Fruit fly (Drosophila melanogaster) whole organism, wandering third instar larva: ENCODE data around the gene CG1463.

Experiments used
- Abd-B ChIP-seq: fragments of >200 bp; optimal IDR thresholded peaks from 2 replicates; lab custom pipeline; 2017; ENCODE audit warnings: missing biosample characterization, missing genetic modification characterization
- CG32264 ChIP-seq: fragments of 200-800 bp; sonication (Bioruptor generic); optimal IDR thresholded peaks from 2 replicates; lab custom pipeline; 2016; ENCODE audit warnings: missing biosample characterization, missing genetic modification characterization
- CG9705 ChIP-seq: fragments of 200-800 bp; sonication (Bioruptor generic); optimal IDR thresholded peaks from 2 replicates; lab custom pipeline; 2018; ENCODE audit warnings: missing biosample characterization, mild to moderate bottlenecking, missing genetic modification characterization
- CrebA ChIP-seq: fragments of 200-800 bp; sonication (Bioruptor generic); optimal IDR thresholded peaks from 2 replicates; lab custom pipeline; 2016; ENCODE audit warnings: missing biosample characterization, mild to moderate bottlenecking, missing genetic modification characterization, borderline replicate concordance
- Dfd ChIP-seq: fragments of >200 bp; optimal IDR thresholded peaks from 2 replicates; lab custom pipeline; 2017; ENCODE audit warnings: missing biosample characterization, missing genetic modification characterization
- Dif ChIP-seq: fragments of 200-275, 200-300 bp; sonication (Bioruptor generic); optimal IDR thresholded peaks from 2 replicates; lab custom pipeline; 2018; ENCODE audit warnings: missing biosample characterization, missing genetic modification characterization; ENCODE audit not compliant: partially characterized antibody
- GATAd ChIP-seq: sonication (Bioruptor generic); optimal IDR thresholded peaks from 2 replicates; lab custom pipeline; 2016; ENCODE audit warnings: missing biosample characterization, missing genetic modification characterization
- HLH106 ChIP-seq: fragments of 200-800 bp; optimal IDR thresholded peaks from 3 replicates; lab custom pipeline; 2019; ENCODE audit warnings: missing biosample characterization, mild to moderate bottlenecking, missing genetic modification characterization, moderate library complexity
- Hnf4 ChIP-seq: fragments of 200-800 bp; sonication (Bioruptor generic); optimal IDR thresholded peaks from 2 replicates; lab custom pipeline; 2016; ENCODE audit warnings: missing biosample characterization, mild to moderate bottlenecking, missing genetic modification characterization
- Jra ChIP-seq: sonication (Bioruptor generic); optimal IDR thresholded peaks from 2 replicates; lab custom pipeline; 2016; ENCODE audit warnings: missing biosample characterization, missing genetic modification characterization
- Mio ChIP-seq: sonication (Bioruptor generic); optimal IDR thresholded peaks from 2 replicates; lab custom pipeline; 2016; ENCODE audit warnings: missing biosample characterization, missing genetic modification characterization
- Myc ChIP-seq: fragments of >200 bp; optimal IDR thresholded peaks from 2 replicates; lab custom pipeline; 2017
- N ChIP-seq: fragments of >200 bp; optimal IDR thresholded peaks from 2 replicates; lab custom pipeline; 2018; ENCODE audit warnings: missing biosample characterization, missing external identifiers, missing genetic modification characterization
- OdsH ChIP-seq: fragments of 200-800 bp; sonication (Bioruptor generic); optimal IDR thresholded peaks from 2 replicates; lab custom pipeline; 2016; ENCODE audit warnings: missing biosample characterization, mild to moderate bottlenecking, missing genetic modification characterization
- Rel ChIP-seq, 2 experiments: fragments of 200-800 bp; sonication (Bioruptor generic) in 1 of 2; optimal IDR thresholded peaks; 2 replicates in 1 of 2; 3 replicates in 1 of 2; lab custom pipeline; 2016 to 2019; ENCODE audit warnings: mild to moderate bottlenecking in 2 of 2, missing biosample characterization in 2 of 2, missing genetic modification characterization in 2 of 2, moderate library complexity in 1 of 2
- Sp1 ChIP-seq: fragments of 200-800 bp; sonication (Bioruptor generic); optimal IDR thresholded peaks from 3 replicates; lab custom pipeline; 2019; ENCODE audit warnings: missing biosample characterization, mild to moderate bottlenecking, missing genetic modification characterization, moderate library complexity
- Vsx2 ChIP-seq: fragments of 200-300, 225-300 bp; sonication (Bioruptor generic); optimal IDR thresholded peaks from 2 replicates; lab custom pipeline; 2018; ENCODE audit warnings: missing biosample characterization, missing genetic modification characterization; ENCODE audit not compliant: partially characterized antibody
- br ChIP-seq: fragments of 200-800 bp; sonication (Bioruptor generic); optimal IDR thresholded peaks from 2 replicates; lab custom pipeline; 2016; ENCODE audit warnings: missing biosample characterization, missing genetic modification characterization
- brk ChIP-seq: fragments of 200-800 bp; sonication (Bioruptor generic); optimal IDR thresholded peaks from 2 replicates; lab custom pipeline; 2016; ENCODE audit warnings: missing biosample characterization, mild to moderate bottlenecking, missing genetic modification characterization
- dl ChIP-seq, 2 experiments: fragments of 175-275, 200-275 bp in 1 of 2; fragments of 200-275 bp in 1 of 2; sonication (Bioruptor generic); optimal IDR thresholded peaks; lab custom pipeline; 2018; ENCODE audit warnings: mild to moderate bottlenecking in 2 of 2, missing biosample characterization in 2 of 2, missing genetic modification characterization in 2 of 2, moderate library complexity in 2 of 2; ENCODE audit not compliant: partially characterized antibody in 2 of 2, insufficient read depth in 1 of 2
- dsf ChIP-seq: sonication (Bioruptor generic); optimal IDR thresholded peaks from 2 replicates; lab custom pipeline; 2016; ENCODE audit warnings: missing biosample characterization, missing genetic modification characterization, borderline replicate concordance
- h ChIP-seq: fragments of 200-800 bp; sonication (Bioruptor generic); optimal IDR thresholded peaks from 3 replicates; lab custom pipeline; 2016; ENCODE audit warnings: missing biosample characterization, mild to moderate bottlenecking, missing genetic modification characterization
- jim ChIP-seq: fragments of 175-275, 200-325 bp; sonication (Bioruptor generic); optimal IDR thresholded peaks from 2 replicates; lab custom pipeline; 2016; ENCODE audit warnings: missing biosample characterization, mild to moderate bottlenecking, missing genetic modification characterization
- psq ChIP-seq: fragments of 200-800 bp; sonication (Bioruptor generic); optimal IDR thresholded peaks from 3 replicates; lab custom pipeline; 2017; ENCODE audit warnings: missing biosample characterization, mild to moderate bottlenecking, missing genetic modification characterization, moderate library complexity
- rgr ChIP-seq: fragments of 200-800 bp; sonication (Bioruptor generic); optimal IDR thresholded peaks from 3 replicates; lab custom pipeline; 2016; ENCODE audit warnings: missing biosample characterization, mild to moderate bottlenecking, missing genetic modification characterization
- sage ChIP-seq: fragments of 200-800 bp; sonication (Bioruptor generic); optimal IDR thresholded peaks from 2 replicates; lab custom pipeline; 2016; ENCODE audit warnings: missing biosample characterization, mild to moderate bottlenecking, missing genetic modification characterization
- sv ChIP-seq: fragments of 200-800 bp; sonication (Bioruptor generic); optimal IDR thresholded peaks from 3 replicates; lab custom pipeline; 2016; ENCODE audit warnings: missing biosample characterization, missing genetic modification characterization
- tai ChIP-seq: sonication (Bioruptor generic); optimal IDR thresholded peaks from 2 replicates; lab custom pipeline; 2016; ENCODE audit warnings: missing biosample characterization, missing genetic modification characterization
- usp ChIP-seq: fragments of >200 bp; optimal IDR thresholded peaks from 2 replicates; lab custom pipeline; 2017; ENCODE audit warnings: missing biosample characterization, missing genetic modification characterization

The CG1463 gene

DNA sequence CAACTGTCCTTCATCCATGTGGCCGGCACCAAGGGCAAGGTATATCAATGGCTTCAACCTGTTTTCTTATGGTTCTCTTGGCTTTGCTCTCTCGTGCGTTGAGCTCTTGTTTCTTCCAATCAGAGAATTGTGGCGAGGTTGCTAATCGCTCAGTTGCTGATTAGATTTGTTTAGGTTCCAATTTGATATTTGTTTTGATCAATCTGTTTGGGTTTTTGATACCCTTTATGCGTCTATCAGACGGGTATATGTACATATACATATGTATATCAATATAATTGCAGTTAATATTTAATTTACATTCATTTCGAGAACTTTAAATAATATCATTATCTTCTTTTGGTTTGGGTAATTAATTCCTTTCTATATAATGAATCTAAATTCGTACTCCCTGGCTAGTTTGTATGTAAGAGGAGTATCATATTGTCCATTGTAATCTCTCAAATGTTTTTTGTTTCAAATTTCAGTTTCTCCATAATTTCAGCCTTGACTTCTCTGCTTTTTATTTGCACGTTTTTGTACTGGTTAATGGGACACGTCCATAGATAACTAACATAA is 1.9 kb upstream of the CG1463 start:
- TF ChIP-seq N (GFP tag; lab: Kevin White, UChicago): no peak
- TF ChIP-seq sv (GFP tag; lab: Kevin White, UChicago): no peak
- no peak for TF ChIP-seq h (GFP tag; lab: Kevin White, UChicago)
- TF ChIP-seq Myc (lab: Kevin White, UChicago): no peak
- TF ChIP-seq brk (GFP tag; lab: Kevin White, UChicago): no peak
- TF ChIP-seq Mio (GFP tag; lab: Kevin White, UChicago): no peak
- no peak for TF ChIP-seq Hnf4 (GFP tag; lab: Kevin White, UChicago)
- no peak for TF ChIP-seq dsf (GFP tag; lab: Kevin White, UChicago)
- no peak for TF ChIP-seq Dif
- TF ChIP-seq psq: no peak
- no peak for TF ChIP-seq CG9705 (GFP tag; lab: Kevin White, UChicago)

DNA sequence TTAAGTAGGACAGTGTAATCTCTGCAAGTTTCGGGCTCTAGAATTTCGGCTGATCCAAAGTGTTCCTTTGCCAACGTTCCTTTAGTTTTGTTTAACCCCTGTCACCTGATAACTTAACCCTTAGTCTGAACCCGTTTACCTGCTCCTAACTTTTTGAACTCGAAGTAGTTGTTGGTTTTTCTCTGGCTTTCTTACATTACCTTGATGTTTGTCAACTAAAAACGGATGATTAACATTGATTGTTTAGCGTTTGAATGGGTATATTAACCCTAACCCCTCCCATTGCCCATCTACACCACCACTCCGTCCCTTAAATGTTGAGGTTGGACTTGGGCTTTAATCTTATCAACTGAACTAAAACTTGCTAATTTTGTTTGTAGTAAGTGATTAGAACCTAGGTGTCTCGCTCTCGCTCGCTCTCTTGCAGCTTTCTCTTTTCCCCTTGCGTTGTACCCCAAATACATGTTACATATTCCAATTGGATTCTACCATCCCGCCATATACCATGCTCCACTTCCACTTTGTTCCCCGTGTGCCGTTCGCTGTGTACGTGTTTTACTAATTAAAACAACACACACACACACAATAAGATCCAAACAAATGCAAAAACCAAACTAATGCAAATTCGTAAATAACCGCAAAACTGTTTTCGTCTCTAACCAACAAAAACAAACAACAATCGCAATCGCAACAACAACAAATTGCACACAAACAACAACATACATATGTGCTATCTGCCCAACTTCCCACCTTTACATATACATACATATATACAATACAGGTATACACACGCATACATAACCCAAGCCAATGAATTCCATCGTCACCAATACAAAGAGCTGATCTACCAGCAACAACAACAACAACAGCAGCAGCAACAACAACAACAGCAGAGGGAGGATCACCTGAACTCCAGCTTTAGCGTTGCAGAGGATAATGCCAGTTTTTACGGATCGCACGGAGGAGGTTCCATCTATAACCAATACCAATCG is 10.4 kb downstream of the CG1463 start:
- TF ChIP-seq brk (GFP tag; lab: Kevin White, UChicago) (no peak), br (GFP tag; lab: Kevin White, UChicago) (no peak), jim (no peak), N (GFP tag; lab: Kevin White, UChicago) (no peak), Sp1 (GFP tag; lab: Kevin White, UChicago) (no peak), sage (no peak), Mio (GFP tag; lab: Kevin White, UChicago) (no peak), Vsx2 (no peak), CG9705 (GFP tag; lab: Kevin White, UChicago) (no peak), h (GFP tag; lab: Kevin White, UChicago) (no peak), usp (GFP tag; lab: Kevin White, UChicago) (no peak), Dif (no peak), OdsH (GFP tag; lab: Kevin White, UChicago) (no peak), CrebA (GFP tag; lab: Kevin White, UChicago) (no peak), Hnf4 (GFP tag; lab: Kevin White, UChicago) (no peak), tai (no peak), sv (GFP tag; lab: Kevin White, UChicago) (no peak)

- TF ChIP-seq Sp1 (GFP tag; lab: Kevin White, UChicago) (peak; percentile 95), Vsx2 (peak; percentile 72), psq (peak; percentile 14), Rel (GFP tag; optimal IDR thresholded peaks at IDR 0.05; lab: Kevin White, UChicago) (peak; percentile 4), Rel (tag; optimal IDR thresholded peaks at IDR 0.05; lab: Kevin White, UChicago) (peak; percentile 63), CrebA (GFP tag; lab: Kevin White, UChicago) (no peak), HLH106 (tag; lab: Kevin White, UChicago) (peak; percentile 4), Abd-B (no peak), Jra (GFP tag; lab: Kevin White, UChicago) (peak; percentile 36), GATAd (GFP tag; lab: Kevin White, UChicago) (no peak), sv (GFP tag; lab: Kevin White, UChicago) (no peak), Dfd (GFP tag; lab: Kevin White, UChicago) (no peak), h (GFP tag; lab: Kevin White, UChicago) (peak; percentile 12), br (GFP tag; lab: Kevin White, UChicago) (peak; percentile 31), rgr (peak; percentile 73), dl (GFP tag; optimal IDR thresholded peaks at IDR 0.05; lab: Kevin White, UChicago; ENCODE audit: insufficient read depth in 1 of 2, partially characterized antibody in 2 of 2) (no peak), CG32264 (GFP tag; lab: Kevin White, UChicago) (peak; percentile 46)
These were observed 14.9 kb downstream of the CG1463 start for dm6 chrX:12596353-12597107.
